Fruit fly (Drosophila melanogaster) whole organism, embryonic: ENCODE data around the gene CG17996.
A peak's percentile ranks its signal among the peaks of the same experiment; 100 is the strongest.

ENCODE experiments used
- Atf6 ChIP-seq: fragments of 200-800 bp; sonication (Bioruptor generic); IDR thresholded peaks from 2 replicates; pipeline ENCODE4 v1.3.6; 2022; ENCODE audit warnings: missing biosample characterization, missing genetic modification characterization
- CG10462 ChIP-seq: fragments of 200-800 bp; sonication (Bioruptor generic); optimal IDR thresholded peaks from 2 replicates; lab custom pipeline; 2016; ENCODE audit warnings: missing biosample characterization, missing genetic modification characterization
- CG11696 ChIP-seq: fragments of 200-800 bp; sonication (Bioruptor generic); IDR thresholded peaks from 2 replicates; pipeline ENCODE4 v1.3.6; 2022; ENCODE audit warnings: missing biosample characterization, missing genetic modification characterization
- CG1233 ChIP-seq: fragments of 200-800 bp; sonication (Bioruptor generic); optimal IDR thresholded peaks from 4 replicates; lab custom pipeline; 2018; ENCODE audit warnings: missing biosample characterization, mild to moderate bottlenecking, missing genetic modification characterization
- CG12744 ChIP-seq: fragments of 200-800 bp; sonication (Bioruptor generic); optimal IDR thresholded peaks from 2 replicates; lab custom pipeline; 2016; ENCODE audit warnings: missing biosample characterization, missing genetic modification characterization
- CG13123 ChIP-seq: fragments of 200-800 bp; sonication (Bioruptor generic); optimal IDR thresholded peaks from 2 replicates; lab custom pipeline; 2016; ENCODE audit warnings: missing biosample characterization, missing genetic modification characterization
- CG13296 ChIP-seq: fragments of 200-800 bp; sonication (Bioruptor generic); optimal IDR thresholded peaks from 3 replicates; lab custom pipeline; 2018; ENCODE audit warnings: missing biosample characterization, mild to moderate bottlenecking, missing genetic modification characterization
- CG15073 ChIP-seq: fragments of 200-800 bp; sonication (Bioruptor generic); optimal IDR thresholded peaks from 2 replicates; lab custom pipeline; 2016; ENCODE audit warnings: missing biosample characterization, missing genetic modification characterization
- CG17912 ChIP-seq: fragments of 200-800 bp; sonication (Bioruptor generic); optimal IDR thresholded peaks from 2 replicates; lab custom pipeline; 2018; ENCODE audit warnings: missing biosample characterization, mild to moderate bottlenecking, missing genetic modification characterization
- CG2129 ChIP-seq: fragments of 200-800 bp; sonication (Bioruptor generic); IDR thresholded peaks from 2 replicates; pipeline ENCODE4 v1.3.6; 2022; ENCODE audit warnings: missing biosample characterization, missing genetic modification characterization; ENCODE audit not compliant: partially characterized antibody
- CG30020 ChIP-seq: fragments of 200-800 bp; optimal IDR thresholded peaks from 2 replicates; lab custom pipeline; 2019; ENCODE audit warnings: missing biosample characterization, mild to moderate bottlenecking, missing genetic modification characterization, moderate library complexity
- CG4730 ChIP-seq: fragments of 200-800 bp; sonication (Bioruptor generic); IDR thresholded peaks from 2 replicates; pipeline ENCODE4 v1.3.6; 2022; ENCODE audit warnings: missing biosample characterization, missing genetic modification characterization
- CG4820 ChIP-seq: fragments of 200-800 bp; sonication (Bioruptor generic); optimal IDR thresholded peaks from 3 replicates; lab custom pipeline; 2016; ENCODE audit warnings: missing biosample characterization, missing genetic modification characterization
- CG6689 ChIP-seq: fragments of 200-800 bp; sonication (Bioruptor generic); IDR thresholded peaks from 2 replicates; pipeline ENCODE4 v1.3.6; 2022; ENCODE audit warnings: missing biosample characterization, missing genetic modification characterization
- CG8281 ChIP-seq: fragments of 200-800 bp; sonication (Bioruptor generic); optimal IDR thresholded peaks from 2 replicates; lab custom pipeline; 2018; ENCODE audit warnings: missing biosample characterization, mild to moderate bottlenecking, missing genetic modification characterization, moderate library complexity
- CG8290 ChIP-seq, 3 experiments: fragments of 200-800 bp; sonication (Bioruptor generic); optimal IDR thresholded peaks; 2 replicates each; lab custom pipeline; 2016 to 2019; ENCODE audit warnings: missing biosample characterization in 3 of 3, missing genetic modification characterization in 3 of 3, mild to moderate bottlenecking in 2 of 3, moderate library complexity in 1 of 3
- CG8359 ChIP-seq: fragments of 200-800 bp; sonication (Bioruptor generic); optimal IDR thresholded peaks from 2 replicates; lab custom pipeline; 2017; ENCODE audit warnings: missing biosample characterization, mild to moderate bottlenecking, missing genetic modification characterization, borderline replicate concordance
- CG8388 ChIP-seq: fragments of 200-800 bp; sonication (Bioruptor generic); optimal IDR thresholded peaks from 2 replicates; lab custom pipeline; 2019; ENCODE audit warnings: missing biosample characterization, mild to moderate bottlenecking, missing genetic modification characterization, moderate library complexity
- CG9215 ChIP-seq: fragments of 200-800 bp; sonication (Bioruptor generic); IDR thresholded peaks from 2 replicates; pipeline ENCODE4 v1.3.6; 2022; ENCODE audit warnings: missing biosample characterization, missing genetic modification characterization
- CG9437 ChIP-seq: fragments of 200-800 bp; sonication (Bioruptor generic); optimal IDR thresholded peaks from 2 replicates; lab custom pipeline; 2018; ENCODE audit warnings: missing biosample characterization, mild to moderate bottlenecking, missing genetic modification characterization
- CG9797 ChIP-seq: fragments of 200-800 bp; sonication (Bioruptor generic); optimal IDR thresholded peaks from 3 replicates; lab custom pipeline; 2018; ENCODE audit warnings: missing biosample characterization, mild to moderate bottlenecking, missing genetic modification characterization
- Camta ChIP-seq: fragments of 200-800 bp; sonication (Bioruptor generic); optimal IDR thresholded peaks from 2 replicates; lab custom pipeline; 2016; ENCODE audit warnings: missing biosample characterization, missing genetic modification characterization
- Dbx ChIP-seq: fragments of 200-800 bp; sonication (Bioruptor generic); IDR thresholded peaks from 3 replicates; pipeline ENCODE4 v1.3.6; 2022; ENCODE audit warnings: missing biosample characterization, missing genetic modification characterization
- Deaf1 ChIP-seq: fragments of 200-800 bp; optimal IDR thresholded peaks from 3 replicates; lab custom pipeline; 2019; ENCODE audit warnings: missing biosample characterization, mild to moderate bottlenecking, missing genetic modification characterization, moderate library complexity
- Ets97D ChIP-seq: fragments of 200-800 bp; sonication (Bioruptor generic); optimal IDR thresholded peaks from 3 replicates; lab custom pipeline; 2016; ENCODE audit warnings: missing biosample characterization, missing genetic modification characterization
- Fer3 ChIP-seq: fragments of 200-800 bp; sonication (Bioruptor generic); optimal IDR thresholded peaks from 2 replicates; lab custom pipeline; 2018; ENCODE audit warnings: missing biosample characterization, mild to moderate bottlenecking, missing genetic modification characterization, moderate library complexity
- HLH3B ChIP-seq: fragments of 200-800 bp; sonication (Bioruptor generic); IDR thresholded peaks from 2 replicates; pipeline ENCODE4 v1.3.6; 2022; ENCODE audit warnings: missing biosample characterization, missing genetic modification characterization
- HLH54F ChIP-seq: fragments of 200-800 bp; sonication (Bioruptor generic); optimal IDR thresholded peaks from 3 replicates; lab custom pipeline; 2016; ENCODE audit warnings: missing biosample characterization, missing genetic modification characterization
- Hsf ChIP-seq: fragments of 200-800 bp; sonication (Bioruptor generic); optimal IDR thresholded peaks from 3 replicates; lab custom pipeline; 2016; ENCODE audit warnings: missing biosample characterization, missing genetic modification characterization
- Neu2 ChIP-seq: fragments of 200-800 bp; sonication (Bioruptor generic); optimal IDR thresholded peaks from 3 replicates; lab custom pipeline; 2016; ENCODE audit warnings: missing biosample characterization, missing genetic modification characterization, borderline replicate concordance
- Optix ChIP-seq: fragments of 200-800 bp; sonication (Bioruptor generic); IDR thresholded peaks from 3 replicates; pipeline ENCODE4 v1.3.6; 2022; ENCODE audit warnings: missing biosample characterization, missing genetic modification characterization
- Sox100B ChIP-seq: fragments of 200-800 bp; sonication (Bioruptor generic); optimal IDR thresholded peaks from 3 replicates; lab custom pipeline; 2018; ENCODE audit warnings: missing biosample characterization, mild to moderate bottlenecking, missing genetic modification characterization
- TFAM ChIP-seq: fragments of 200-800 bp; sonication (Bioruptor generic); optimal IDR thresholded peaks from 2 replicates; lab custom pipeline; 2017; ENCODE audit warnings: missing biosample characterization, missing genetic modification characterization, inconsistent platforms
- amos ChIP-seq: fragments of 200-800 bp; sonication (Bioruptor generic); IDR thresholded peaks from 2 replicates; pipeline ENCODE4 v1.3.6; 2022; ENCODE audit warnings: missing biosample characterization, missing genetic modification characterization; ENCODE audit not compliant: partially characterized antibody
- ash1 ChIP-seq: fragments of 200-800 bp; sonication (Bioruptor generic); optimal IDR thresholded peaks from 2 replicates; lab custom pipeline; 2018; ENCODE audit warnings: missing biosample characterization, mild to moderate bottlenecking, missing genetic modification characterization
- corto ChIP-seq: fragments of 200-800 bp; sonication (Bioruptor generic); optimal IDR thresholded peaks from 2 replicates; lab custom pipeline; 2016; ENCODE audit warnings: missing biosample characterization, mild to moderate bottlenecking, missing genetic modification characterization, moderate library complexity
- cwo ChIP-seq: fragments of 200-800 bp; sonication (Bioruptor generic); optimal IDR thresholded peaks from 3 replicates; lab custom pipeline; 2017; ENCODE audit warnings: missing biosample characterization, missing genetic modification characterization, mild to moderate bottlenecking, moderate library complexity, missing genetic modification reagents
- fd102C ChIP-seq: fragments of 200-800 bp; sonication (Bioruptor generic); optimal IDR thresholded peaks from 2 replicates; lab custom pipeline; 2018; ENCODE audit warnings: missing biosample characterization, mild to moderate bottlenecking, missing genetic modification characterization, moderate library complexity
- gem ChIP-seq: fragments of 200-800 bp; sonication (Bioruptor generic); optimal IDR thresholded peaks from 2 replicates; lab custom pipeline; 2019; ENCODE audit warnings: missing biosample characterization, mild to moderate bottlenecking, missing genetic modification characterization, moderate library complexity
- lab ChIP-seq: fragments of 200-800 bp; sonication (Bioruptor generic); optimal IDR thresholded peaks from 3 replicates; lab custom pipeline; 2017; ENCODE audit warnings: missing biosample characterization, missing genetic modification characterization, mild to moderate bottlenecking, moderate library complexity, missing genetic modification reagents
- lmd ChIP-seq: fragments of 200-800 bp; sonication (Bioruptor generic); IDR thresholded peaks from 2 replicates; pipeline ENCODE4 v1.3.6; 2022; ENCODE audit warnings: missing biosample characterization, missing genetic modification characterization
- nau ChIP-seq: fragments of 200-800 bp; sonication (Bioruptor generic); optimal IDR thresholded peaks from 3 replicates; lab custom pipeline; 2017; ENCODE audit warnings: missing biosample characterization, mild to moderate bottlenecking, missing genetic modification characterization, missing genetic modification reagents
- prd ChIP-seq, 3 experiments: fragments of >200 bp in 2 of 3; fragments of 200-800 bp in 1 of 3; sonication (Bioruptor generic) in 1 of 3; optimal IDR thresholded peaks in 2 of 3; IDR thresholded peaks in 1 of 3; 2 replicates in 2 of 3; 3 replicates in 1 of 3; pipeline versions ENCODE4 v1.3.6 to Lab custom; 2017 to 2022; ENCODE audit warnings: missing biosample characterization in 1 of 3, missing genetic modification characterization in 1 of 3
- pum ChIP-seq: fragments of 200-800 bp; sonication (Bioruptor generic); optimal IDR thresholded peaks from 2 replicates; lab custom pipeline; 2016; ENCODE audit warnings: missing biosample characterization, missing genetic modification characterization
- ranshi ChIP-seq: fragments of 200-800 bp; sonication (Bioruptor generic); IDR thresholded peaks from 2 replicates; pipeline ENCODE4 v1.3.6; 2022; ENCODE audit warnings: missing biosample characterization, missing genetic modification characterization
- sc ChIP-seq, 3 experiments: fragments of >200 bp in 2 of 3; fragments of 200-800 bp in 1 of 3; sonication (Bioruptor generic) in 1 of 3; optimal IDR thresholded peaks; 2 replicates in 2 of 3; 3 replicates in 1 of 3; lab custom pipeline; 2017; ENCODE audit warnings: mild to moderate bottlenecking in 1 of 3, missing biosample characterization in 1 of 3, missing genetic modification characterization in 1 of 3, missing genetic modification reagents in 1 of 3
- trh ChIP-seq: fragments of 200-800 bp; sonication (Bioruptor generic); optimal IDR thresholded peaks from 2 replicates; lab custom pipeline; 2016; ENCODE audit warnings: missing biosample characterization, missing genetic modification characterization
- twi ChIP-seq: fragments of 200-800 bp; optimal IDR thresholded peaks from 2 replicates; lab custom pipeline; 2019; ENCODE audit warnings: missing biosample characterization, mild to moderate bottlenecking, missing genetic modification characterization, moderate library complexity
- usp ChIP-seq: fragments of >200 bp; optimal IDR thresholded peaks from 2 replicates; lab custom pipeline; 2017; ENCODE audit warnings: missing biosample characterization, missing genetic modification characterization

The CG17996 gene

dm6 chr2L:16738206-16738900 is 7.5 kb upstream of the CG17996 start, which contains the start of the genes glu and ChLD3 (continued):
- TF ChIP-seq CG12744 (GFP tag; lab: Kevin White, UChicago) (no peak), nau (GFP tag; lab: Kevin White, UChicago) (no peak), ranshi (GFP tag; lab: Robert Waterston, UW) (no peak), CG9215 (GFP tag; lab: Robert Waterston, UW) (no peak), Atf6 (GFP tag; lab: Robert Waterston, UW) (no peak), CG8281 (tag; lab: Kevin White, UChicago) (no peak), CG13296 (GFP tag; lab: Kevin White, UChicago) (no peak), CG8388 (no peak), CG2129 (GFP tag; lab: Robert Waterston, UW) (no peak), CG13123 (no peak), HLH54F (GFP tag; lab: Kevin White, UChicago) (no peak), CG11696 (GFP tag; lab: Robert Waterston, UW) (no peak), gem (tag; lab: Kevin White, UChicago) (no peak), lab (GFP tag; lab: Kevin White, UChicago) (no peak), Ets97D (GFP tag; lab: Kevin White, UChicago) (peak; percentile 40), Neu2 (GFP tag; lab: Kevin White, UChicago) (no peak), CG8359 (GFP tag; lab: Kevin White, UChicago) (no peak), prd (optimal IDR thresholded peaks at IDR 0.05; lab: Kevin White, UChicago) (no peak), prd (GFP tag; IDR thresholded peaks at IDR 0.05; lab: Robert Waterston, UW) (no peak), fd102C (GFP tag; lab: Kevin White, UChicago) (no peak), CG6689 (GFP tag; lab: Robert Waterston, UW) (no peak), trh (GFP tag; lab: Kevin White, UChicago) (no peak), usp (GFP tag; lab: Kevin White, UChicago) (no peak), CG30020 (tag; lab: Kevin White, UChicago) (peak; percentile 3), CG1233 (GFP tag; lab: Kevin White, UChicago) (no peak), CG4730 (GFP tag; lab: Robert Waterston, UW) (no peak), TFAM (GFP tag; lab: Kevin White, UChicago) (no peak), CG8290 (GFP tag; optimal IDR thresholded peaks at IDR 0.05; lab: Kevin White, UChicago) (no peak), CG8290 (tag; optimal IDR thresholded peaks at IDR 0.05; lab: Kevin White, UChicago) (no peak), ash1 (GFP tag; lab: Kevin White, UChicago) (no peak), lmd (GFP tag; lab: Robert Waterston, UW) (no peak), corto (no peak), HLH3B (GFP tag; lab: Robert Waterston, UW) (no peak), Deaf1 (tag; lab: Kevin White, UChicago) (no peak), CG9797 (peak; percentile 77), Camta (GFP tag; lab: Kevin White, UChicago) (no peak), pum (no peak), CG15073 (GFP tag; lab: Kevin White, UChicago) (no peak), Hsf (GFP tag; lab: Kevin White, UChicago) (no peak), CG10462 (GFP tag; lab: Kevin White, UChicago) (no peak), Optix (GFP tag; lab: Robert Waterston, UW) (no peak), CG9437 (no peak), cwo (GFP tag; lab: Kevin White, UChicago) (no peak), CG4820 (GFP tag; lab: Kevin White, UChicago) (no peak), amos (GFP tag; lab: Robert Waterston, UW) (no peak), twi (tag; lab: Kevin White, UChicago) (no peak), Dbx (GFP tag; lab: Robert Waterston, UW) (no peak), CG17912 (no peak), Sox100B (no peak), sc (optimal IDR thresholded peaks at IDR 0.05; lab: Kevin White, UChicago) (no peak), sc (GFP tag; optimal IDR thresholded peaks at IDR 0.05; lab: Kevin White, UChicago) (no peak), Fer3 (tag; lab: Kevin White, UChicago) (no peak)
